Fruit fly (Drosophila melanogaster) whole organism, embryonic: ENCODE measurements around the gene CheB38c.
A peak's percentile ranks its signal among the peaks of the same experiment; 100 is the strongest.

ENCODE experiments used
- Antp ChIP-seq: fragments of 200-800 bp; sonication (Bioruptor generic); optimal IDR thresholded peaks from 3 replicates; lab custom pipeline; 2016; ENCODE audit warnings: missing biosample characterization, missing genetic modification characterization
- B-H1 ChIP-seq: fragments of 200-800 bp; sonication (Bioruptor generic); IDR thresholded peaks from 3 replicates; pipeline ENCODE4 v1.3.6; 2022; ENCODE audit warnings: missing biosample characterization, missing genetic modification characterization
- Bteb2 ChIP-seq: fragments of 200-800 bp; sonication (Bioruptor generic); optimal IDR thresholded peaks from 2 replicates; lab custom pipeline; 2016; ENCODE audit warnings: missing biosample characterization, missing genetic modification characterization
- CG10321 ChIP-seq: fragments of 200-800 bp; sonication (Bioruptor generic); IDR thresholded peaks from 2 replicates; pipeline ENCODE4 v1.3.6; 2022; ENCODE audit warnings: missing biosample characterization, missing genetic modification characterization
- CG11504 ChIP-seq: fragments of 200-800 bp; sonication (Bioruptor generic); optimal IDR thresholded peaks from 3 replicates; lab custom pipeline; 2019; ENCODE audit warnings: missing biosample characterization, mild to moderate bottlenecking, missing genetic modification characterization, moderate library complexity
- CG14965 ChIP-seq: fragments of 200-800 bp; sonication (Bioruptor generic); optimal IDR thresholded peaks from 2 replicates; lab custom pipeline; 2016; ENCODE audit warnings: missing biosample characterization, missing genetic modification characterization, borderline replicate concordance
- CG15479 ChIP-seq: fragments of 200-800 bp; sonication (Bioruptor generic); optimal IDR thresholded peaks from 3 replicates; lab custom pipeline; 2019; ENCODE audit warnings: missing biosample characterization, mild to moderate bottlenecking, missing genetic modification characterization, moderate library complexity
- CG1647 ChIP-seq: fragments of 200-800 bp; sonication (Bioruptor generic); optimal IDR thresholded peaks from 3 replicates; lab custom pipeline; 2016; ENCODE audit warnings: missing biosample characterization, missing genetic modification characterization
- CG18011 ChIP-seq: fragments of 200-800 bp; sonication (Bioruptor generic); optimal IDR thresholded peaks from 2 replicates; lab custom pipeline; 2017; ENCODE audit warnings: missing biosample characterization, missing genetic modification characterization, mild to moderate bottlenecking, moderate library complexity, missing genotype
- CG18599 ChIP-seq: fragments of 200-800 bp; sonication (Bioruptor generic); optimal IDR thresholded peaks from 3 replicates; lab custom pipeline; 2017; ENCODE audit warnings: missing biosample characterization, missing genetic modification characterization, mild to moderate bottlenecking, moderate library complexity, missing genetic modification reagents
- CG2129 ChIP-seq: fragments of 200-800 bp; sonication (Bioruptor generic); IDR thresholded peaks from 2 replicates; pipeline ENCODE4 v1.3.6; 2022; ENCODE audit warnings: missing biosample characterization, missing genetic modification characterization; ENCODE audit not compliant: partially characterized antibody
- CG30431 ChIP-seq: fragments of 200-800 bp; sonication (Bioruptor generic); optimal IDR thresholded peaks from 2 replicates; lab custom pipeline; 2017; ENCODE audit warnings: missing biosample characterization, missing genetic modification characterization
- CG3281 ChIP-seq: fragments of 200-800 bp; sonication (Bioruptor generic); optimal IDR thresholded peaks from 3 replicates; lab custom pipeline; 2017; ENCODE audit warnings: missing biosample characterization, mild to moderate bottlenecking, missing genetic modification characterization
- CG3407 ChIP-seq: fragments of 200-800 bp; sonication (Bioruptor generic); optimal IDR thresholded peaks from 2 replicates; lab custom pipeline; 2018; ENCODE audit warnings: missing biosample characterization, mild to moderate bottlenecking, missing genetic modification characterization
- CG4282 ChIP-seq: fragments of 200-800 bp; sonication (Bioruptor generic); optimal IDR thresholded peaks from 2 replicates; lab custom pipeline; 2016; ENCODE audit warnings: missing biosample characterization, missing genetic modification characterization
- CG6813 ChIP-seq: fragments of 200-800 bp; sonication (Bioruptor generic); optimal IDR thresholded peaks from 2 replicates; lab custom pipeline; 2017; ENCODE audit warnings: missing biosample characterization, missing genetic modification characterization, mild to moderate bottlenecking, moderate library complexity, missing genetic modification reagents
- CG7271 ChIP-seq: fragments of 200-800 bp; sonication (Bioruptor generic); optimal IDR thresholded peaks from 2 replicates; lab custom pipeline; 2018; ENCODE audit warnings: missing biosample characterization, mild to moderate bottlenecking, missing genetic modification characterization, moderate library complexity
- CG9727 ChIP-seq: fragments of 200-800 bp; sonication (Bioruptor generic); optimal IDR thresholded peaks from 3 replicates; lab custom pipeline; 2017; ENCODE audit warnings: missing biosample characterization, mild to moderate bottlenecking, missing genetic modification characterization
- CG9797 ChIP-seq: fragments of 200-800 bp; sonication (Bioruptor generic); optimal IDR thresholded peaks from 3 replicates; lab custom pipeline; 2018; ENCODE audit warnings: missing biosample characterization, mild to moderate bottlenecking, missing genetic modification characterization
- CTCF ChIP-seq: fragments of 200-800 bp; sonication (Bioruptor generic); optimal IDR thresholded peaks from 2 replicates; lab custom pipeline; 2017; ENCODE audit warnings: missing biosample characterization, mild to moderate bottlenecking, missing genetic modification characterization, moderate library complexity
- Doc2 ChIP-seq: fragments of 200-800 bp; sonication (Bioruptor generic); IDR thresholded peaks from 2 replicates; pipeline ENCODE4 v1.3.6; 2022; ENCODE audit warnings: missing biosample characterization, missing genetic modification characterization
- Doc3 ChIP-seq: fragments of 200-800 bp; sonication (Bioruptor generic); IDR thresholded peaks from 3 replicates; pipeline ENCODE4 v1.3.6; 2022; ENCODE audit warnings: missing biosample characterization, missing genetic modification characterization; ENCODE audit not compliant: partially characterized antibody
- Lim3 ChIP-seq: fragments of 200-800 bp; sonication (Bioruptor generic); IDR thresholded peaks from 2 replicates; pipeline ENCODE4 v1.3.6; 2022; ENCODE audit warnings: missing biosample characterization, missing genetic modification characterization
- MESR4 ChIP-seq: fragments of 200-800 bp; sonication (Bioruptor generic); optimal IDR thresholded peaks from 2 replicates; lab custom pipeline; 2018; ENCODE audit warnings: missing biosample characterization, mild to moderate bottlenecking, missing genetic modification characterization, moderate library complexity
- MTF-1 ChIP-seq: fragments of 200-800 bp; sonication (Bioruptor generic); optimal IDR thresholded peaks from 2 replicates; lab custom pipeline; 2018; ENCODE audit warnings: missing biosample characterization, mild to moderate bottlenecking, missing genetic modification characterization, borderline replicate concordance
- Mes4 ChIP-seq: fragments of 200-800 bp; sonication (Bioruptor generic); optimal IDR thresholded peaks from 2 replicates; lab custom pipeline; 2016; ENCODE audit warnings: missing biosample characterization, missing genetic modification characterization
- Nf-YA ChIP-seq: fragments of 200-800 bp; sonication (Bioruptor generic); IDR thresholded peaks from 2 replicates; pipeline ENCODE4 v1.3.6; 2022; ENCODE audit warnings: missing biosample characterization, missing genetic modification characterization
- Tbp ChIP-seq: fragments of >200 bp; optimal IDR thresholded peaks from 2 replicates; lab custom pipeline; 2018; ENCODE audit warnings: missing biosample characterization, missing genetic modification characterization
- YL-1 ChIP-seq: fragments of 200-800 bp; sonication (Bioruptor generic); optimal IDR thresholded peaks from 3 replicates; lab custom pipeline; 2017; ENCODE audit warnings: missing biosample characterization, mild to moderate bottlenecking, missing genetic modification characterization
- abd-A ChIP-seq: fragments of 200-800 bp; sonication (Bioruptor generic); optimal IDR thresholded peaks from 3 replicates; lab custom pipeline; 2019; ENCODE audit warnings: missing biosample characterization, mild to moderate bottlenecking, missing genetic modification characterization, moderate library complexity
- amos ChIP-seq: fragments of 200-800 bp; sonication (Bioruptor generic); IDR thresholded peaks from 2 replicates; pipeline ENCODE4 v1.3.6; 2022; ENCODE audit warnings: missing biosample characterization, missing genetic modification characterization; ENCODE audit not compliant: partially characterized antibody
- aop ChIP-seq: fragments of 200-800 bp; sonication (Bioruptor generic); IDR thresholded peaks from 2 replicates; pipeline ENCODE4 v1.3.6; 2022; ENCODE audit warnings: missing biosample characterization, missing genetic modification characterization
- cato ChIP-seq: fragments of 200-800 bp; sonication (Bioruptor generic); optimal IDR thresholded peaks from 2 replicates; lab custom pipeline; 2016; ENCODE audit warnings: missing biosample characterization, missing genetic modification characterization, borderline replicate concordance
- cg ChIP-seq: fragments of 200-800 bp; sonication (Bioruptor generic); optimal IDR thresholded peaks from 3 replicates; lab custom pipeline; 2019; ENCODE audit warnings: missing biosample characterization, mild to moderate bottlenecking, missing genetic modification characterization, moderate library complexity
- crc ChIP-seq: fragments of 200-800 bp; sonication (Bioruptor generic); optimal IDR thresholded peaks from 2 replicates; lab custom pipeline; 2016; ENCODE audit warnings: missing biosample characterization, missing genetic modification characterization
- ems ChIP-seq: fragments of 200-800 bp; sonication (Bioruptor generic); optimal IDR thresholded peaks from 3 replicates; lab custom pipeline; 2016; ENCODE audit warnings: missing biosample characterization, missing genetic modification characterization
- en ChIP-seq: fragments of 200-800 bp; sonication (Bioruptor generic); optimal IDR thresholded peaks from 2 replicates; lab custom pipeline; 2016; ENCODE audit warnings: missing biosample characterization, missing genetic modification characterization
- fd102C ChIP-seq: fragments of 200-800 bp; sonication (Bioruptor generic); optimal IDR thresholded peaks from 2 replicates; lab custom pipeline; 2018; ENCODE audit warnings: missing biosample characterization, mild to moderate bottlenecking, missing genetic modification characterization, moderate library complexity
- fru ChIP-seq: fragments of >200 bp; optimal IDR thresholded peaks from 2 replicates; lab custom pipeline; 2017
- gce ChIP-seq: fragments of 200-800 bp; sonication (Bioruptor generic); IDR thresholded peaks from 3 replicates; pipeline ENCODE4 v1.3.6; 2022; ENCODE audit warnings: missing biosample characterization, missing genetic modification characterization
- insv ChIP-seq, 2 experiments: fragments of 200-800 bp; sonication (Bioruptor generic); optimal IDR thresholded peaks; 3 replicates each; lab custom pipeline; 2016 to 2018; ENCODE audit warnings: missing biosample characterization in 2 of 2, missing genetic modification characterization in 2 of 2
- odd ChIP-seq: fragments of 200-800 bp; sonication (Bioruptor generic); optimal IDR thresholded peaks from 2 replicates; lab custom pipeline; 2017; ENCODE audit warnings: missing biosample characterization, mild to moderate bottlenecking, missing genetic modification characterization
- pita ChIP-seq: fragments of 200-800 bp; sonication (Bioruptor generic); optimal IDR thresholded peaks from 2 replicates; lab custom pipeline; 2017; ENCODE audit warnings: missing biosample characterization, mild to moderate bottlenecking, missing genetic modification characterization
- sc ChIP-seq, 3 experiments: fragments of >200 bp in 2 of 3; fragments of 200-800 bp in 1 of 3; sonication (Bioruptor generic) in 1 of 3; optimal IDR thresholded peaks; 2 replicates in 2 of 3; 3 replicates in 1 of 3; lab custom pipeline; 2017; ENCODE audit warnings: mild to moderate bottlenecking in 1 of 3, missing biosample characterization in 1 of 3, missing genetic modification characterization in 1 of 3, missing genetic modification reagents in 1 of 3
- schlank ChIP-seq: fragments of 200-800 bp; sonication (Bioruptor generic); optimal IDR thresholded peaks from 2 replicates; lab custom pipeline; 2018; ENCODE audit warnings: missing biosample characterization, mild to moderate bottlenecking, missing genetic modification characterization
- sens-2 ChIP-seq: fragments of 200-800 bp; sonication (Bioruptor generic); IDR thresholded peaks from 2 replicates; pipeline ENCODE4 v1.3.6; 2022; ENCODE audit warnings: missing biosample characterization, missing genetic modification characterization
- stc ChIP-seq: fragments of 200-800 bp; sonication (Bioruptor generic); IDR thresholded peaks from 2 replicates; pipeline ENCODE4 v1.3.6; 2022; ENCODE audit warnings: missing biosample characterization, missing genetic modification characterization
- tgo ChIP-seq: fragments of 200-800 bp; sonication (Bioruptor generic); IDR thresholded peaks from 3 replicates; pipeline ENCODE4 v1.3.6; 2022; ENCODE audit warnings: missing biosample characterization, missing genetic modification characterization
- trh ChIP-seq: fragments of 200-800 bp; sonication (Bioruptor generic); optimal IDR thresholded peaks from 2 replicates; lab custom pipeline; 2016; ENCODE audit warnings: missing biosample characterization, missing genetic modification characterization
- vnd ChIP-seq: fragments of 200-800 bp; sonication (Bioruptor generic); IDR thresholded peaks from 3 replicates; pipeline ENCODE4 v1.3.6; 2022; ENCODE audit warnings: missing biosample characterization, missing genetic modification characterization; ENCODE audit not compliant: partially characterized antibody

The CheB38c gene

dm6 chr2L:20864764-20865265 lies 44.1 kb upstream of the CheB38c start, which contains the start of gene CG9338 (continued):
- TF ChIP-seq MESR4 (GFP tag; lab: Kevin White, UChicago) (no peak), Tbp (GFP tag; lab: Kevin White, UChicago) (no peak), amos (no peak; the same call in 1 of the 2 replicates), fd102C (GFP tag; lab: Kevin White, UChicago) (no peak), Nf-YA (GFP tag; lab: Robert Waterston, UW) (0 out of 2 replicates have a peak, but pooled peaks have one; percentile 40), vnd (GFP tag; lab: Robert Waterston, UW) (0 out of 3 replicates have a peak, but pooled peaks have one; percentile 23), Doc2 (GFP tag; lab: Robert Waterston, UW) (no peak), CTCF (GFP tag; lab: Kevin White, UChicago) (peak; percentile 54), trh (peak; percentile 42), abd-A (tag; lab: Kevin White, UChicago) (peak; percentile 92), pita (GFP tag; lab: Kevin White, UChicago) (no peak), CG18599 (peak; percentile 96), aop (GFP tag; lab: Robert Waterston, UW) (no peak), CG4282 (GFP tag; lab: Kevin White, UChicago) (no peak), sc (optimal IDR thresholded peaks at IDR 0.05; lab: Kevin White, UChicago) (no peak), sc (GFP tag; optimal IDR thresholded peaks at IDR 0.05; lab: Kevin White, UChicago) (peak; percentile 22), stc (GFP tag; lab: Robert Waterston, UW) (peak; percentile 95), cg (peak; percentile 70), CG3281 (GFP tag; lab: Kevin White, UChicago) (peak; percentile 95), schlank (tag; lab: Kevin White, UChicago) (peak; percentile 31), gce (peak; percentile 72; the same call in 2 of the 3 replicates), Bteb2 (GFP tag; lab: Kevin White, UChicago) (peak; percentile 87), CG18011 (GFP tag; lab: Kevin White, UChicago) (peak; percentile 70), CG15479 (GFP tag; lab: Kevin White, UChicago) (no peak), Doc3 (GFP tag; lab: Robert Waterston, UW) (no peak), insv (GFP tag; optimal IDR thresholded peaks at IDR 0.05; lab: Kevin White, UChicago) (peak in 1 of 2 experiments; percentile 24), CG9797 (GFP tag; lab: Kevin White, UChicago) (peak; percentile 37), CG30431 (GFP tag; lab: Kevin White, UChicago) (peak; percentile 51), CG2129 (GFP tag; lab: Robert Waterston, UW) (no peak), CG11504 (tag; lab: Kevin White, UChicago) (peak; percentile 84), CG3407 (GFP tag; lab: Kevin White, UChicago) (peak; percentile 59), ems (GFP tag; lab: Kevin White, UChicago) (peak; percentile 86), CG9727 (GFP tag; lab: Kevin White, UChicago) (peak; percentile 74), B-H1 (GFP tag; lab: Robert Waterston, UW) (peak; percentile 91), CG10321 (peak; percentile 16; the same call in 1 of the 2 replicates), CG7271 (tag; lab: Kevin White, UChicago) (peak; percentile 51), MTF-1 (peak; percentile 36), YL-1 (GFP tag; lab: Kevin White, UChicago) (peak; percentile 36), Lim3 (no peak), CG6813 (GFP tag; lab: Kevin White, UChicago) (peak; percentile 92), CG14965 (peak; percentile 46), CG1647 (GFP tag; lab: Kevin White, UChicago) (peak; percentile 71), en (GFP tag; lab: Kevin White, UChicago) (peak; percentile 71), fru (lab: Kevin White, UChicago) (no peak), sens-2 (0 out of 2 replicates have a peak, but pooled peaks have one; percentile 11), crc (GFP tag; lab: Kevin White, UChicago) (peak; percentile 66), Antp (GFP tag; lab: Kevin White, UChicago) (peak; percentile 82), cato (GFP tag; lab: Kevin White, UChicago) (peak; percentile 75), tgo (GFP tag; lab: Robert Waterston, UW) (peak; percentile 81), Mes4 (GFP tag; lab: Kevin White, UChicago) (peak; percentile 75), odd (GFP tag; lab: Kevin White, UChicago) (peak; percentile 83)
- TF ChIP-seq, all 482 proteins: peak for 401
